Fruit fly (Drosophila melanogaster): ENCODE results near the gene NPFR.

DNA sequence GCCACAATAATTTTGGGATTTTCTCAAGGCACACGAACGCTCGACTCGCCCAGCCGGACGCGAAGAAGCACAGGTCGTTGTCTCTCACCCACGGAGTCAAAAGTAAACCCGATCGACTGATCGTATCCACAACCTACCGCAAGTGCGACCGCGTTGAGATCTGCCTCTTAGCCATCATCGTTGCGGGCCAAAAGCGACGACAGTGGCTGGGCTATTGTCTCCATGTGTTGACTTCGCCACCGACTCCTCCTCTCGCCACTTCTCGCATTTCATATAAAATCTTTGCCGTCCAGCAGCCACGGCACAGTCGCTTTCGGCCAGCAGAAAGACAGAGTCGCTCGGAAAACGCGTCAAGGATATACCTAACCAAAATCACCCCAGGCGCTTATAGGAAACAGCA, 22.0 kb downstream of the NPFR start, which contains the start of gene Osi2:
- TF ChIP-seq CG8478 (optimal IDR thresholded peaks at IDR 0.05) (no peak), CTCF (optimal IDR thresholded peaks at IDR 0.05) (no peak)
